Worm (Caenorhabditis elegans): ENCODE results near the gene srh-265.
A peak's percentile ranks its signal among the peaks of the same experiment; 100 is the strongest.

ce11 chrV:15431322-15432052, 15.4 kb downstream of the srh-265 start:
- no peak for TF ChIP-seq B0035.1 (tag; optimal IDR thresholded peaks at IDR 0.05)
- peak; percentile 20 for TF ChIP-seq F55B11.4 (tag; optimal IDR thresholded peaks at IDR 0.05; ENCODE audit: borderline replicate concordance, insufficient read depth)
- TF ChIP-seq T26A5.8 (tag; optimal IDR thresholded peaks at IDR 0.05) = no peak
- TF ChIP-seq lag-1 (GFP tag; IDR thresholded peaks at IDR 0.05) = 0 out of 2 replicates have a peak, but pooled peaks have one; percentile 66
- no peak for TF ChIP-seq xnd-1 (tag; optimal IDR thresholded peaks at IDR 0.05)
- TF ChIP-seq nhr-80 (tag; optimal IDR thresholded peaks at IDR 0.05) = no peak
- no peak for TF ChIP-seq attf-5 (GFP tag; optimal IDR thresholded peaks at IDR 0.05)
- no peak for TF ChIP-seq sea-2 (GFP tag; IDR thresholded peaks at IDR 0.05)
